Worm (Caenorhabditis elegans) whole organism, L2 larva: ENCODE data around the gene spe-43.

Experiments
- ZK546.5 ChIP-seq: sonication (generic microtip); optimal IDR thresholded peaks from 2 replicates; lab custom pipeline; 2017; ENCODE audit warnings: missing biosample characterization, missing genetic modification characterization
- ceh-16 ChIP-seq: fragments of 150-350 bp; optimal IDR thresholded peaks from 2 replicates; lab custom pipeline; 2014; ENCODE audit warnings: missing biosample characterization, missing genetic modification characterization
- egl-27 ChIP-seq: sonication (generic microtip); optimal IDR thresholded peaks from 3 replicates; lab custom pipeline; 2017; ENCODE audit warnings: missing biosample characterization, missing genetic modification reagents, missing genetic modification characterization
- elt-3 ChIP-seq: sonication (generic microtip); optimal IDR thresholded peaks from 2 replicates; lab custom pipeline; 2017; ENCODE audit warnings: missing biosample characterization, missing genetic modification characterization
- lin-11 ChIP-seq: fragments of 150-350 bp; sonication (generic microtip); optimal IDR thresholded peaks from 2 replicates; lab custom pipeline; 2014; ENCODE audit warnings: missing biosample characterization, missing genetic modification characterization, inconsistent platforms, mixed read lengths
- lin-39 ChIP-seq: fragments of 150-350 bp; optimal IDR thresholded peaks from 2 replicates; lab custom pipeline; 2014; ENCODE audit warnings: missing biosample characterization, missing genetic modification reagents, missing genetic modification characterization
- nhr-6 ChIP-seq: fragments of 150-350 bp; optimal IDR thresholded peaks from 2 replicates; lab custom pipeline; 2014; ENCODE audit warnings: missing biosample characterization, missing genetic modification characterization
- unc-39 ChIP-seq: fragments of 150-350 bp; optimal IDR thresholded peaks from 2 replicates; lab custom pipeline; 2014; ENCODE audit warnings: missing biosample characterization, missing genetic modification characterization
- unc-62 ChIP-seq: fragments of 150-350 bp; optimal IDR thresholded peaks from 2 replicates; lab custom pipeline; 2014; ENCODE audit warnings: missing biosample characterization, missing genetic modification reagents, missing genetic modification characterization
- zag-1 ChIP-seq: fragments of 150-350 bp; optimal IDR thresholded peaks from 2 replicates; lab custom pipeline; 2014; ENCODE audit warnings: missing biosample characterization, missing genetic modification characterization
- ztf-1 ChIP-seq: fragments of 200-800 bp; sonication (Bioruptor generic); conservative IDR thresholded peaks from 2 replicates; pipeline ENCODE4 v1.3.6; 2022; ENCODE audit warnings: missing genetic modification characterization, missing compliant biosample characterization
- ztf-11 ChIP-seq: sonication (generic microtip); optimal IDR thresholded peaks from 2 replicates; lab custom pipeline; 2017; ENCODE audit warnings: missing biosample characterization, missing genetic modification characterization

DNA sequence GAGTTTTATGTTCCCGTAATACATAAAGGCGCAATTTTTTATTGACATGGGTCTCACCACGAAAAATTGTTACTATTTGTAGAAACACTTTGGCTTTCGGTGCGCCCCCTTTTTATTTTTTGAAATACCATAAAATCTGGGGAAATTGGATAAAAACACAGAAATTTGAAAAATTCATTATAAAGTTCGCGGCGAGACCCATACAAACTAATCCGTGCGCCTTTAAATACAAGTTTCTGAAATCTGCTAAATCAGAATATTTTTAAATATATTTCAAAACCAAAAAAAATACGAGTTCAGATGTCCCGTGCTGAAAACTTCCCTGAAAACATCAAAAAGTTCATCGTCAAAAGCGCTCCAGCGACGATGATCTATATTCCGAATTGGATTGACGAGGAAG, 34.8 kb downstream of the spe-43 start, which contains the start of gene B0564.2:
- TF ChIP-seq unc-62 (GFP tag; lab: Kevin White, UChicago) = no peak
- no peak for TF ChIP-seq egl-27 (tag; lab: Kevin White, UChicago)
- TF ChIP-seq zag-1 (tag; lab: Kevin White, UChicago) = no peak
- TF ChIP-seq ztf-11 (tag; lab: Kevin White, UChicago) = no peak
- TF ChIP-seq ceh-16 = no peak
- TF ChIP-seq ztf-1 (GFP tag; lab: Robert Waterston, UW) = no peak
- no peak for TF ChIP-seq nhr-6 (tag; lab: Kevin White, UChicago)
- no peak for TF ChIP-seq lin-11 (tag; lab: Kevin White, UChicago)
- no peak for TF ChIP-seq lin-39
- TF ChIP-seq elt-3 (tag; lab: Kevin White, UChicago) = no peak
- TF ChIP-seq unc-39 (tag; lab: Kevin White, UChicago) = no peak
- TF ChIP-seq ZK546.5 (tag; lab: Kevin White, UChicago) = no peak
